Worm (Caenorhabditis elegans) whole organism, L2 larva: ENCODE measurements around the gene Y97E10AR.1.
A peak's percentile ranks its signal among the peaks of the same experiment; 100 is the strongest.

Experiments used
- C34F6.9 ChIP-seq: fragments of 150-350 bp; optimal IDR thresholded peaks from 2 replicates; lab custom pipeline; 2014; ENCODE audit warnings: missing biosample characterization, missing genetic modification characterization
- F13H6.1 ChIP-seq: sonication (generic microtip); optimal IDR thresholded peaks from 2 replicates; lab custom pipeline; 2016; ENCODE audit warnings: missing genetic modification characterization, missing compliant biosample characterization
- Y55F3AM.14 ChIP-seq: fragments of 200-800 bp; sonication (Bioruptor generic); optimal IDR thresholded peaks from 2 replicates; lab custom pipeline; 2018; ENCODE audit warnings: mild to moderate bottlenecking, missing genetic modification characterization, missing compliant biosample characterization
- ZK546.5 ChIP-seq: sonication (generic microtip); optimal IDR thresholded peaks from 2 replicates; lab custom pipeline; 2017; ENCODE audit warnings: missing biosample characterization, missing genetic modification characterization
- aly-2 ChIP-seq: fragments of 150-350 bp; optimal IDR thresholded peaks from 2 replicates; lab custom pipeline; 2014; ENCODE audit warnings: missing biosample characterization, missing genetic modification characterization
- blmp-1 ChIP-seq: sonication (generic microtip); optimal IDR thresholded peaks from 2 replicates; lab custom pipeline; 2017; ENCODE audit warnings: missing genetic modification characterization, mild to moderate bottlenecking, missing compliant biosample characterization, antibody characterized with exemption, moderate library complexity; ENCODE audit not compliant: insufficient read depth
- ceh-16 ChIP-seq: fragments of 150-350 bp; optimal IDR thresholded peaks from 2 replicates; lab custom pipeline; 2014; ENCODE audit warnings: missing biosample characterization, missing genetic modification characterization
- crh-2 ChIP-seq: sonication (generic microtip); optimal IDR thresholded peaks from 2 replicates; lab custom pipeline; 2017; ENCODE audit warnings: missing biosample characterization, missing genetic modification characterization
- dmd-4 ChIP-seq: sonication (generic microtip); optimal IDR thresholded peaks from 2 replicates; lab custom pipeline; 2017; ENCODE audit warnings: missing biosample characterization, missing genetic modification characterization
- egl-27 ChIP-seq: sonication (generic microtip); optimal IDR thresholded peaks from 3 replicates; lab custom pipeline; 2017; ENCODE audit warnings: missing biosample characterization, missing genetic modification reagents, missing genetic modification characterization
- elt-1 ChIP-seq: fragments of 150-350 bp; optimal IDR thresholded peaks from 2 replicates; lab custom pipeline; 2014; ENCODE audit warnings: missing biosample characterization, missing genetic modification characterization
- fos-1 ChIP-seq: fragments of 150-350 bp; optimal IDR thresholded peaks from 2 replicates; lab custom pipeline; 2014; ENCODE audit warnings: missing biosample characterization, missing genetic modification characterization
- gmeb-1 ChIP-seq: fragments of 150-350 bp; optimal IDR thresholded peaks from 2 replicates; lab custom pipeline; 2014; ENCODE audit warnings: missing biosample characterization, missing genetic modification characterization
- lin-13 ChIP-seq: fragments of 150-350 bp; optimal IDR thresholded peaks from 2 replicates; lab custom pipeline; 2014; ENCODE audit warnings: missing biosample characterization, missing genetic modification reagents, missing genetic modification characterization
- lin-39 ChIP-seq: fragments of 150-350 bp; optimal IDR thresholded peaks from 2 replicates; lab custom pipeline; 2014; ENCODE audit warnings: missing biosample characterization, missing genetic modification reagents, missing genetic modification characterization
- lsy-2 ChIP-seq, 2 experiments: fragments of 150-350 bp in 1 of 2; sonication (generic microtip) in 1 of 2; optimal IDR thresholded peaks; 2 replicates each; lab custom pipeline; 2014 to 2017; ENCODE audit warnings: missing biosample characterization in 2 of 2, missing genetic modification characterization in 2 of 2
- mab-5 ChIP-seq: fragments of 150-350 bp; optimal IDR thresholded peaks from 2 replicates; lab custom pipeline; 2014; ENCODE audit warnings: missing biosample characterization, missing genetic modification characterization
- mbf-1 ChIP-seq: sonication (generic microtip); optimal IDR thresholded peaks from 2 replicates; lab custom pipeline; 2017; ENCODE audit warnings: missing biosample characterization, missing genetic modification characterization
- mdl-1 ChIP-seq, 2 experiments: fragments of 150-350 bp in 1 of 2; sonication (generic microtip) in 1 of 2; optimal IDR thresholded peaks; 2 replicates each; lab custom pipeline; 2017; ENCODE audit warnings: missing biosample characterization in 2 of 2, missing genetic modification characterization in 2 of 2
- nhr-10 ChIP-seq: sonication (generic microtip); optimal IDR thresholded peaks from 2 replicates; lab custom pipeline; 2017; ENCODE audit warnings: missing biosample characterization, missing genetic modification characterization
- nhr-12 ChIP-seq: fragments of 150-350 bp; optimal IDR thresholded peaks from 2 replicates; lab custom pipeline; 2014; ENCODE audit warnings: missing biosample characterization, missing genetic modification characterization
- nhr-129 ChIP-seq: fragments of 150-350 bp; optimal IDR thresholded peaks from 2 replicates; lab custom pipeline; 2014; ENCODE audit warnings: missing biosample characterization, missing genetic modification characterization
- nhr-21 ChIP-seq: fragments of 150-350 bp; optimal IDR thresholded peaks from 2 replicates; lab custom pipeline; 2014; ENCODE audit warnings: missing biosample characterization, missing genetic modification characterization
- nhr-23 ChIP-seq: fragments of 150-350 bp; optimal IDR thresholded peaks from 2 replicates; lab custom pipeline; 2014; ENCODE audit warnings: missing biosample characterization, missing genetic modification reagents, missing genetic modification characterization
- nhr-237 ChIP-seq: fragments of 150-350 bp; optimal IDR thresholded peaks from 2 replicates; lab custom pipeline; 2014; ENCODE audit warnings: missing biosample characterization, missing genetic modification characterization
- nhr-6 ChIP-seq: fragments of 150-350 bp; optimal IDR thresholded peaks from 2 replicates; lab custom pipeline; 2014; ENCODE audit warnings: missing biosample characterization, missing genetic modification characterization
- nhr-77 ChIP-seq: fragments of 150-350 bp; optimal IDR thresholded peaks from 2 replicates; lab custom pipeline; 2014; ENCODE audit warnings: missing biosample characterization, missing genetic modification characterization
- peb-1 ChIP-seq: fragments of 150-350 bp; optimal IDR thresholded peaks from 2 replicates; lab custom pipeline; 2014; ENCODE audit warnings: missing biosample characterization, missing genetic modification characterization
- sem-4 ChIP-seq: fragments of 150-350 bp; optimal IDR thresholded peaks from 2 replicates; lab custom pipeline; 2014; ENCODE audit warnings: missing biosample characterization, missing genetic modification reagents, missing genetic modification characterization
- sma-3 ChIP-seq: sonication (generic microtip); optimal IDR thresholded peaks from 2 replicates; lab custom pipeline; 2016; ENCODE audit warnings: missing genetic modification reagents, missing genetic modification characterization, missing compliant biosample characterization
- unc-39 ChIP-seq: fragments of 150-350 bp; optimal IDR thresholded peaks from 2 replicates; lab custom pipeline; 2014; ENCODE audit warnings: missing biosample characterization, missing genetic modification characterization
- unc-55 ChIP-seq: fragments of 150-350 bp; sonication (generic microtip); optimal IDR thresholded peaks from 3 replicates; lab custom pipeline; 2014; ENCODE audit warnings: missing biosample characterization, missing genetic modification reagents, missing genetic modification characterization
- ztf-1 ChIP-seq: fragments of 200-800 bp; sonication (Bioruptor generic); conservative IDR thresholded peaks from 2 replicates; pipeline ENCODE4 v1.3.6; 2022; ENCODE audit warnings: missing genetic modification characterization, missing compliant biosample characterization
- ztf-11 ChIP-seq: sonication (generic microtip); optimal IDR thresholded peaks from 2 replicates; lab custom pipeline; 2017; ENCODE audit warnings: missing biosample characterization, missing genetic modification characterization
- ztf-4 ChIP-seq: fragments of 150-350 bp; optimal IDR thresholded peaks from 2 replicates; lab custom pipeline; 2014; ENCODE audit warnings: missing biosample characterization, missing genetic modification characterization

Y97E10AR.1 gene

DNA sequence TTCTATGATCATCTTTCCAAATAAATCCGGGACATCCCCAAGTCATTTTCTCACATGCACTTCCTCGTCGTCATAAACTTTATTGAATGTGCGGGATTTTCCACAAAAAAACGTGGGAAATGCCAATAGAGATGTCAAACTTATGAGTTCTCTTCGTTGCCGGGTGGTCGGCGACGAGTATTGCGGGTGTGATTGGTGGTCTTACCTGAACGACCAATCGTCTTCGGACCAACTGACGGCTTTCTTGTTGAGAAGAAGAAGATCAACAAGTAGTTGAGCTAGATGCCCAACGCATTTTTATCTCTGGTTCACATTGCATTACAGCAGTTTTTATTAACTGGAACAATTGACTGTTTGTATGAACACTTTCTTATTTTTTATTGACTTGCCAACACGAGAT is 6.1 kb upstream of the Y97E10AR.1 start:
- no peak for TF ChIP-seq gmeb-1 (tag; lab: Kevin White, UChicago)
- no peak for TF ChIP-seq nhr-12 (tag; lab: Kevin White, UChicago)
- no peak for TF ChIP-seq nhr-21 (tag; lab: Kevin White, UChicago)
- no peak for TF ChIP-seq lsy-2 (tag; optimal IDR thresholded peaks at IDR 0.05; lab: Kevin White, UChicago)
- no peak for TF ChIP-seq peb-1 (tag; lab: Kevin White, UChicago)
- TF ChIP-seq nhr-77 (tag; lab: Kevin White, UChicago), result no peak
- no peak for TF ChIP-seq elt-1 (tag; lab: Kevin White, UChicago)
- no peak for TF ChIP-seq egl-27 (tag; lab: Kevin White, UChicago)
- no peak for TF ChIP-seq ztf-11 (tag; lab: Kevin White, UChicago)
- no peak for TF ChIP-seq ceh-16 (tag; lab: Kevin White, UChicago)
- TF ChIP-seq nhr-6 (tag; lab: Kevin White, UChicago), result no peak
- TF ChIP-seq lin-39 (tag; lab: Kevin White, UChicago), result no peak
- TF ChIP-seq C34F6.9, result no peak
- TF ChIP-seq nhr-10 (tag; lab: Kevin White, UChicago), result no peak
- no peak for TF ChIP-seq ztf-1 (GFP tag; lab: Robert Waterston, UW)
- no peak for TF ChIP-seq nhr-23 (tag; lab: Kevin White, UChicago)
- no peak for TF ChIP-seq mab-5
- TF ChIP-seq nhr-129, result no peak
- no peak for TF ChIP-seq unc-55 (GFP tag; lab: Kevin White, UChicago)
- no peak for TF ChIP-seq unc-39 (tag; lab: Kevin White, UChicago)

DNA sequence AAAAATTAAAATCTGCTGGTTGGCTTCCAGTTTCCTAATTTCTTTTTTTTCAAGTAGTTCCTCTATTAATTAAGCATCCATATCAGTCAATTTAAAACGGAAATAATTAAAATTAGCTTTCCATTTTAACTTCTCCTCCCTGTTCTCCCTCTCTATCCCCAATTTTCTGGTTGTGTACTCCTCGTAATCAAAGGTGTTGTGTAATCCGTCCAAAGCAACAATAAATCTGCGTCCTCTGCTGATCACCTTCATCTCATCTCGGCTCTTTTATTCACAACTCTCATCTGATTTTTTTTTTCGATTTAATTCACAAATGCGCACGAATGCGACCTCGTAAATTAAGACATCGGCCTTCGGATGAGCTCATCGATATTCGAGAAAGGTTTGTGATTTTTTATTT is 5.4 kb upstream of the Y97E10AR.1 start, which contains the start of gene Y97E10AR.2:
Gene Y97E10AR.2 (plus strand): TSS at position 301 of the 400 bp plus-strand sequence.
- TF ChIP-seq sem-4 (tag; lab: Kevin White, UChicago) (no peak), F13H6.1 (tag; lab: Kevin White, UChicago) (no peak), ztf-11 (tag; lab: Kevin White, UChicago) (no peak), dmd-4 (tag; lab: Kevin White, UChicago) (no peak), ztf-4 (tag; lab: Kevin White, UChicago) (no peak), mdl-1 (tag; optimal IDR thresholded peaks at IDR 0.05; lab: Kevin White, UChicago) (no peak), lin-13 (no peak), egl-27 (tag; lab: Kevin White, UChicago) (no peak), blmp-1 (tag; lab: Kevin White, UChicago) (no peak), unc-39 (tag; lab: Kevin White, UChicago) (no peak), nhr-237 (tag; lab: Kevin White, UChicago) (no peak), Y55F3AM.14 (GFP tag; lab: Kevin White, UChicago) (no peak), fos-1 (no peak), nhr-10 (tag; lab: Kevin White, UChicago) (no peak), elt-1 (tag; lab: Kevin White, UChicago) (no peak), aly-2 (tag; lab: Kevin White, UChicago) (no peak), sma-3 (no peak), nhr-21 (tag; lab: Kevin White, UChicago) (no peak)

DNA sequence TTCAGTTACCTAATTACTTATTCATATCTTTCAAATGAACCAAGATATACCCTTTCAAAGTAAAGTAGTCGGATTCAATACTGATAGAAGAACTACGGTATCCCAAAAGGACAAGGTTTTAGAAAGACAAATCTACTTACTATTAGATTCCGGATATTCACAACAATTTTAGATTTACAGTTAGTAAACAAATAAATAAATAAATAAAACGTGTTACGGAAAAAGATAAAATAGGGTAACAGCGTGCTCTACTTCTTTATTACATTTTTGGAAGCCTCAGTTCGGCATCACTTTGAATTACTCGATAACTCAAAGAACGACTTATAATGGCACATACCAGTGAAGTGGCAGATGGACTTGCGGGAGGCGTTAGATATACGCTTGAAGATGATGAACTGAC is 3.7 kb downstream of the Y97E10AR.1 start, which contains the start of gene Y97E10AR.8:
Gene Y97E10AR.8 (plus strand): TSS at position 301 of the 400 bp plus-strand sequence.
- TF ChIP-seq nhr-77 (tag; lab: Kevin White, UChicago) (no peak), mbf-1 (tag; lab: Kevin White, UChicago) (no peak), elt-1 (tag; lab: Kevin White, UChicago) (no peak), ZK546.5 (tag; lab: Kevin White, UChicago) (no peak), crh-2 (tag; lab: Kevin White, UChicago) (no peak), ceh-16 (tag; lab: Kevin White, UChicago) (no peak), nhr-6 (tag; lab: Kevin White, UChicago) (no peak), unc-55 (GFP tag; lab: Kevin White, UChicago) (no peak)

DNA sequence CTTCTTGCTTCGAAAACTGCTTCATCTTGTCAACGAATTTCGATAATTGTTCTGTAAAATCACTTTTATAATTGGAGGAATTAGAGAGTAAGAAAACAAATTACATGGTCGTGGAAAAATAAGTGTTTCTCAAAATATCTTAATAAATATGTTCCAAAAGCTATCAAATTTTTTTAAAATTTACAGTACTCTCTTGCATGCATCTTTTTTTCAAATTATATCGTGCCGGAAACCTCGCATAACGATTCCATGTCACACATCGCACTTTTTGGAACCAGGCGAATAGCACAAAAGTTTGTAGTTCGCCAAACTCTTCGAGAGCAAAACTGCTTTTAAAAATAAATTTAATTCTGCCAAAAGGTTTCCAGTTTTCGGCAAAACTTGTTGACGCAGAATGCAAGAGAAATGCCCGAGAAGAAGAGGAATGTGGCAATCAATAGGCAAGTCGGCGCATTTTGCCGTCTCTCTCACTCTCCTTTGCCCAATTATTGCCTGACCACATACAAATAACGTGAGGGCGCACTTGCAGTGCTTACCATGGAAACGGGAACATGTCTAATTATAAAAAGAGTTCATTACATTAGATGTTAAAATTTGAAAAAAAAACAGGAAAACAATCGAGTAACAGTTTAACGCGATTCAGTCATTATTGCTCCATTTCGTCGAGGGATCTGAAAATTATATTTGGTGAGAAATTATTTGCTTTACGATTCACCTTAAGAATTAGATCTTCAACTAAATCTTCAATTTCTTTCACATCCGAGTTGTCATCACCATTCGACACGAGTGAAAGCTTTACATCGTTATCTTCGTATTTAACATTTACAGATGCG is 6.4 kb downstream of the Y97E10AR.1 start, which contains the start of gene Y97E10AR.3:
Gene Y97E10AR.3 (minus strand): TSS at position 51 of the 833 bp plus-strand sequence.
- TF ChIP-seq C34F6.9 (peak; percentile 53), Y55F3AM.14 (GFP tag; lab: Kevin White, UChicago) (no peak)
